Worm (Caenorhabditis elegans): ENCODE data around the gene T16G12.13.

Gene T16G12.13

DNA sequence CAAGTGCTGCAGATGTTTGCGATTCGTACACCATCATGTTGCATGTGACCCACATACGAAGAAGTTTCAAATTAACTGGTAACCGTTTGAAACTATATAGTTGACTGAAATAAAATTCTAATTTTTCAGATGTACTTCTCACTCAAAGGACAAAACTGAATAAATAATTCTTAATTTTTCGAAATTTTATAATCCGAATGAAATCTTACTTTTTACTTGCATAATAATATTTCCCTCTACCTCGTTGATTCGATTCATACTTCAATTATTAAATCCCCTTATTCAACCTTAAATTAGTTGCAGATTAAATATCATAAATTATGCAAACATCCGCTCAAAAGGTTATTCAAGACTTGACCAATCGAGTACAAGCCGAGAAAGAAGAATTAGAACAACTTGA, 25.3 kb downstream of the T16G12.13 start, which contains the start of gene T16H12.2:
T16H12.2 (plus strand) TSS at position 301 of the 400 bp plus-strand sequence.
- TF ChIP-seq T07F8.4 (tag; optimal IDR thresholded peaks at IDR 0.05) = no peak

DNA sequence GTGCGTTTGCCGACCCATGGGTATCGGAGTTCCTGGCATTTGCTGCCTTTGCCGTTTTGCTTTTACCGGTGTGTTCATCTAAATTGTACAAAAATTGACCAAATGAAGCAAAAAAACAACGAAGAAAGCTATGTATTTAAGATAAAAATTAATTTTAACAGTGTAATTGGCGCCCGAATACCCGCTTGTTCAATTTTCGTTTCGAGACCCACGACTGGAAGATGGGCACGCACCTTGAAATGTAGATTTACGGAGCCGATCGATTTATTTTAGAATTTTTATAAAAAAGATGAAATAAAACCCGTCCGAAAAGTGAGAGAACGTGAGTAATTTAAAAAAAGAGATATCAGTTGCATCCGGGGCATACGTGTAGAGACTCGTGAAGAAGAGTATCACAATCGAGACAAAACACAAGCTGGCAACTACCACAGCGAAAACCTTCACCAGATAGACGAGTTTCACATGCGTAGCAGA, 27.9 kb downstream of the T16G12.13 start, which contains the start of gene hal-2:
hal-2 (minus strand) TSS at position 424 of the 474 bp plus-strand sequence.
- TF ChIP-seq efl-1 (GFP tag; optimal IDR thresholded peaks at IDR 0.05) (peak; percentile 71), madf-8 (GFP tag; conservative IDR thresholded peaks at IDR 0.05) (0 out of 2 replicates have a peak, but pooled peaks have one; percentile 7), nhr-120 (GFP tag; IDR thresholded peaks at IDR 0.05) (no peak), lsl-1 (GFP tag; optimal IDR thresholded peaks at IDR 0.05) (peak; percentile 36), F33H1.4 (GFP tag; IDR thresholded peaks at IDR 0.05) (peak; percentile 73), madf-6 (GFP tag; IDR thresholded peaks at IDR 0.05) (peak; percentile 33; the same call in 1 of the 2 replicates), Y95B8A.8 (GFP tag; IDR thresholded peaks at IDR 0.05) (no peak)

DNA sequence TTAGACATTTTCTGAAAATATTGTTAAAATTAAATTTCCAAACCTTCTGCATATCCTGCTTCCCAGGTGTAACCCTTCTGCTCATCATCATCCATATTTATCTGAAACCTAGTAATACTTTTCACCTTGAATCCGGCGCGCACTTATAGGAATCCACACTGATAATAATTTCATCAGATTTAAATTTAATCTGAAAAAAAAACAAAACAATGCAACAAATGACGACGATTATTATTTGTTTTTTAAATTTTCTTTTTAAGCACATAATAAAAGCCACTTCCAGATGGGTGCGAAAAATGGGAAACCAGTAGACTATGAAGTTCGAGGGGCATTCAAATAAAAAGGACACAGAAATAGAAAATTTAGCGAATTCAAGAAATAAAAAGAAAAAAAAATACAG, 30.0 kb downstream of the T16G12.13 start, which contains the start of gene gtf-2H2C:
gtf-2H2C (minus strand) TSS at position 101 of the 400 bp plus-strand sequence.
- TF ChIP-seq mel-28 (tag; optimal IDR thresholded peaks at IDR 0.05; ENCODE audit: borderline replicate concordance) (no peak), snpc-1.1 (tag; optimal IDR thresholded peaks at IDR 0.05; ENCODE audit: insufficient read depth) (no peak), unc-130 (GFP tag; optimal IDR thresholded peaks at IDR 0.05) (no peak), ama-1 (optimal IDR thresholded peaks at IDR 0.05) (no peak), ama-1 (GFP tag; optimal IDR thresholded peaks at IDR 0.05) (no peak), K11D2.4 (GFP tag; IDR thresholded peaks at IDR 0.05) (no peak), cebp-1 (GFP tag; IDR thresholded peaks at IDR 0.05) (no peak), cebp-1 (tag; optimal IDR thresholded peaks at IDR 0.05) (peak; percentile 18), tlf-1 (GFP tag; optimal IDR thresholded peaks at IDR 0.05) (no peak), F33H1.4 (GFP tag; IDR thresholded peaks at IDR 0.05) (no peak), Y79H2A.3 (GFP tag; conservative IDR thresholded peaks at IDR 0.05) (0 out of 2 replicates have a peak, but pooled peaks have one; percentile 27), attf-5 (GFP tag; optimal IDR thresholded peaks at IDR 0.05) (no peak), athp-1 (tag; optimal IDR thresholded peaks at IDR 0.05) (no peak), nhr-27 (tag; optimal IDR thresholded peaks at IDR 0.05) (no peak), F39B2.1 (GFP tag; IDR thresholded peaks at IDR 0.05) (no peak), B0336.3 (GFP tag; IDR thresholded peaks at IDR 0.05) (0 out of 2 replicates have a peak, but pooled peaks have one; percentile 9), ceh-91 (GFP tag; IDR thresholded peaks at IDR 0.05) (no peak), nfya-2 (GFP tag; IDR thresholded peaks at IDR 0.05) (no peak), madf-6 (GFP tag; IDR thresholded peaks at IDR 0.05) (peak; percentile 44; the same call in 1 of the 2 replicates), sea-2 (GFP tag; IDR thresholded peaks at IDR 0.05) (no peak)

DNA sequence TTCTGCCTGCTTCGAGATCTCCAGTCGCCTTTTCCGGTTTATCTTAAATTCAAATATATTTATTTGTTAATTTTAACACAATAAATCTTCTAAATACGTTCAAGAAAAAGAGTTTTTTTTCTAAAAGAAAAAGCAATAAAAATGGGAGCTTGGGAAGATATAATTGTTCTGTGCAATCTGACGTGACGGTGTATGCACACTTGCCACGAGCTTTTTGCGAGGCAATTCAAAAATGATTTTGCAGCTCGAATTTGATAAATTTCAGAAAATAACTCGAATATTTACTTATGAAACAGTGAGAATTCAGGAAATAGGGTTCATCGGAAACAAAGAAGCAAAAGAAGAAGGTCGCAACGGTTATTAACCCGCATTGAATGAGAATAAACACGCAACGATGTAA, 32.4 kb downstream of the T16G12.13 start:
- TF ChIP-seq nfyb-1 (GFP tag; IDR thresholded peaks at IDR 0.05) (0 out of 2 replicates have a peak, but pooled peaks have one; percentile 35), dpl-1 (GFP tag; optimal IDR thresholded peaks at IDR 0.05) (peak; percentile 57), efl-1 (GFP tag; optimal IDR thresholded peaks at IDR 0.05) (peak; percentile 66), tlf-1 (GFP tag; optimal IDR thresholded peaks at IDR 0.05) (no peak), snpc-4 (GFP tag; optimal IDR thresholded peaks at IDR 0.05) (no peak), snpc-4 (tag; optimal IDR thresholded peaks at IDR 0.05) (peak in 1 of 4 experiments; percentile 6), lsl-1 (GFP tag; optimal IDR thresholded peaks at IDR 0.05) (peak; percentile 42), lin-54 (GFP tag; optimal IDR thresholded peaks at IDR 0.05) (peak; percentile 81), F33H1.4 (GFP tag; IDR thresholded peaks at IDR 0.05) (0 out of 2 replicates have a peak, but pooled peaks have one; percentile 18), madf-6 (GFP tag; IDR thresholded peaks at IDR 0.05) (peak; percentile 37; the same call in 1 of the 2 replicates), lin-35 (GFP tag; optimal IDR thresholded peaks at IDR 0.05) (peak in 1 of 3 experiments; percentile 54), hmg-1.2 (GFP tag; IDR thresholded peaks at IDR 0.05) (peak; percentile 12; the same call in 1 of the 2 replicates), madf-10 (tag; optimal IDR thresholded peaks at IDR 0.05) (no peak), nhr-90 (tag; optimal IDR thresholded peaks at IDR 0.05) (no peak)

Data from whole organism, young adult.